Worm (Caenorhabditis elegans): ENCODE measurements around the gene mlc-5.

DNA sequence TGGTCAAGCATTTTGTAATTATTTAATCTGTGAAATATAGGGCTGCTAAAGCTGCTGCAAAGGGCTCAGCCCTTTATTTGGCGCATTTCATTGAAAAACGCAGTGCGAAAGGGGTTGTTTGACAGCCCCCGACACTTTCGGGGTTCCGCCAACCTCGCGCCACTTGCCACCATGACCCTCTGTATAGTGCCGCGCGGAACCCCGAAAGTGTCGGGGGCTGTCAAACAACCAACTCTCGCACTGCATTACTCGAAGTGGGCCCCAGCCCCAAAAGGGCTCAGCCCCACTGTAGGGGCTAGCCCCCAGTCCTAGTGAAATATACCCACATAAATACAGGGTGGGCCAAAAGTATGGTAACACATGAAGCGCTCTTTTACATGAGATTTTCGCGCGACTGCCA lies 22.9 kb upstream of the mlc-5 start:
- TF ChIP-seq him-1 (tag; optimal IDR thresholded peaks at IDR 0.05) (no peak), W03F9.2 (tag; optimal IDR thresholded peaks at IDR 0.05) (no peak)

Measured in whole organism, L4/young adult.